Fruit fly (Drosophila melanogaster) whole organism, embryonic: ENCODE measurements around the gene CG5611.

Experiments used
- Bgb ChIP-seq: fragments of 200-800 bp; sonication (Bioruptor generic); IDR thresholded peaks from 2 replicates; pipeline ENCODE4 v1.3.6; 2022; ENCODE audit warnings: missing biosample characterization, missing genetic modification characterization; ENCODE audit not compliant: partially characterized antibody
- CG12769 ChIP-seq: fragments of 200-800 bp; sonication (Bioruptor generic); optimal IDR thresholded peaks from 2 replicates; lab custom pipeline; 2019; ENCODE audit warnings: missing biosample characterization, mild to moderate bottlenecking, missing genetic modification characterization, moderate library complexity
- CG1603 ChIP-seq: fragments of 200-800 bp; sonication (Bioruptor generic); optimal IDR thresholded peaks from 2 replicates; lab custom pipeline; 2019; ENCODE audit warnings: missing biosample characterization, mild to moderate bottlenecking, missing genetic modification characterization, moderate library complexity
- CG1647 ChIP-seq: fragments of 200-800 bp; sonication (Bioruptor generic); optimal IDR thresholded peaks from 3 replicates; lab custom pipeline; 2016; ENCODE audit warnings: missing biosample characterization, missing genetic modification characterization
- CG16813 ChIP-seq: fragments of 200-800 bp; sonication (Bioruptor generic); IDR thresholded peaks from 3 replicates; pipeline ENCODE4 v1.3.6; 2022; ENCODE audit warnings: missing biosample characterization, missing genetic modification characterization; ENCODE audit not compliant: partially characterized antibody
- CG1832 ChIP-seq: fragments of 200-800 bp; sonication (Bioruptor generic); optimal IDR thresholded peaks from 2 replicates; lab custom pipeline; 2017; ENCODE audit warnings: missing biosample characterization, mild to moderate bottlenecking, missing genetic modification characterization, inconsistent platforms
- CG2116 ChIP-seq: fragments of 200-800 bp; sonication (Bioruptor generic); optimal IDR thresholded peaks from 3 replicates; lab custom pipeline; 2018; ENCODE audit warnings: missing biosample characterization, mild to moderate bottlenecking, missing genetic modification characterization
- CG2120 ChIP-seq: fragments of 200-800 bp; sonication (Bioruptor generic); optimal IDR thresholded peaks from 3 replicates; lab custom pipeline; 2016; ENCODE audit warnings: missing biosample characterization, missing genetic modification characterization
- CG3407 ChIP-seq: fragments of 200-800 bp; sonication (Bioruptor generic); optimal IDR thresholded peaks from 2 replicates; lab custom pipeline; 2018; ENCODE audit warnings: missing biosample characterization, mild to moderate bottlenecking, missing genetic modification characterization
- CG34224 ChIP-seq: fragments of 200-800 bp; sonication (Bioruptor generic); IDR thresholded peaks from 3 replicates; pipeline ENCODE4 v1.3.6; 2022; ENCODE audit warnings: missing biosample characterization, missing genetic modification characterization; ENCODE audit not compliant: partially characterized antibody
- CG42726 ChIP-seq: fragments of 200-800 bp; sonication (Bioruptor generic); IDR thresholded peaks from 2 replicates; pipeline ENCODE4 v1.3.6; 2022; ENCODE audit warnings: missing biosample characterization, missing genetic modification characterization; ENCODE audit not compliant: partially characterized antibody
- CG4617 ChIP-seq: fragments of 200-800 bp; sonication (Bioruptor generic); optimal IDR thresholded peaks from 3 replicates; lab custom pipeline; 2016; ENCODE audit warnings: missing biosample characterization, missing genetic modification characterization, borderline replicate concordance
- CG7745 ChIP-seq: fragments of 200-800 bp; sonication (Bioruptor generic); optimal IDR thresholded peaks from 2 replicates; lab custom pipeline; 2018; ENCODE audit warnings: missing biosample characterization, mild to moderate bottlenecking, missing genetic modification characterization, moderate library complexity
- CG8290 ChIP-seq, 3 experiments: fragments of 200-800 bp; sonication (Bioruptor generic); optimal IDR thresholded peaks; 2 replicates each; lab custom pipeline; 2016 to 2019; ENCODE audit warnings: missing biosample characterization in 3 of 3, missing genetic modification characterization in 3 of 3, mild to moderate bottlenecking in 2 of 3, moderate library complexity in 1 of 3
- CG9876 ChIP-seq: fragments of 200-800 bp; sonication (Bioruptor generic); optimal IDR thresholded peaks from 2 replicates; lab custom pipeline; 2016; ENCODE audit warnings: missing biosample characterization, missing genetic modification characterization
- Deaf1 ChIP-seq: fragments of 200-800 bp; optimal IDR thresholded peaks from 3 replicates; lab custom pipeline; 2019; ENCODE audit warnings: missing biosample characterization, mild to moderate bottlenecking, missing genetic modification characterization, moderate library complexity
- Ets65A ChIP-seq: fragments of 200-800 bp; sonication (Bioruptor generic); peaks from one replicate; lab custom pipeline; 2016; ENCODE audit warnings: missing biosample characterization, missing genetic modification characterization
- HLH4C ChIP-seq: fragments of 200-800 bp; sonication (Bioruptor generic); IDR thresholded peaks from 3 replicates; pipeline ENCODE4 v1.3.6; 2022; ENCODE audit warnings: missing biosample characterization, missing genetic modification characterization; ENCODE audit not compliant: partially characterized antibody
- HLHmδ ChIP-seq: fragments of 200-800 bp; sonication (Bioruptor generic); optimal IDR thresholded peaks from 2 replicates; lab custom pipeline; 2018; ENCODE audit warnings: missing biosample characterization, mild to moderate bottlenecking, missing genetic modification characterization, moderate library complexity
- MESR4 ChIP-seq: fragments of 200-800 bp; sonication (Bioruptor generic); optimal IDR thresholded peaks from 2 replicates; lab custom pipeline; 2018; ENCODE audit warnings: missing biosample characterization, mild to moderate bottlenecking, missing genetic modification characterization, moderate library complexity
- NC2β ChIP-seq: fragments of 200-800 bp; sonication (Bioruptor generic); optimal IDR thresholded peaks from 2 replicates; lab custom pipeline; 2016; ENCODE audit warnings: missing biosample characterization, missing genetic modification characterization
- Opbp ChIP-seq: fragments of 200-800 bp; sonication (Bioruptor generic); IDR thresholded peaks from 3 replicates; pipeline ENCODE4 v1.3.6; 2022; ENCODE audit warnings: missing biosample characterization, missing genetic modification characterization; ENCODE audit not compliant: partially characterized antibody
- Optix ChIP-seq: fragments of 200-800 bp; sonication (Bioruptor generic); IDR thresholded peaks from 3 replicates; pipeline ENCODE4 v1.3.6; 2022; ENCODE audit warnings: missing biosample characterization, missing genetic modification characterization
- Sin3A ChIP-seq: fragments of >200 bp; optimal IDR thresholded peaks from 2 replicates; lab custom pipeline; 2018
- Spps ChIP-seq: fragments of 200-800 bp; sonication (Bioruptor generic); optimal IDR thresholded peaks from 2 replicates; lab custom pipeline; 2018; ENCODE audit warnings: missing biosample characterization, mild to moderate bottlenecking, missing genetic modification characterization
- Trl ChIP-seq, 3 experiments: fragments of >200 bp in 2 of 3; fragments of 200-800 bp in 1 of 3; sonication (Bioruptor generic) in 1 of 3; optimal IDR thresholded peaks; 2 replicates in 1 of 3; 3 replicates in 2 of 3; lab custom pipeline; 2016 to 2017; ENCODE audit warnings: missing biosample characterization in 1 of 3, missing genetic modification characterization in 1 of 3
- amos ChIP-seq: fragments of 200-800 bp; sonication (Bioruptor generic); IDR thresholded peaks from 2 replicates; pipeline ENCODE4 v1.3.6; 2022; ENCODE audit warnings: missing biosample characterization, missing genetic modification characterization; ENCODE audit not compliant: partially characterized antibody
- ase ChIP-seq: fragments of 200-800 bp; sonication (Bioruptor generic); IDR thresholded peaks from 3 replicates; pipeline ENCODE4 v1.3.6; 2022; ENCODE audit warnings: missing biosample characterization, missing genetic modification characterization
- crol ChIP-seq: fragments of 200-800 bp; sonication (Bioruptor generic); IDR thresholded peaks from 2 replicates; pipeline ENCODE4 v1.3.6; 2022; ENCODE audit warnings: missing biosample characterization, missing genetic modification characterization
- crp ChIP-seq, 2 experiments: fragments of 200-800 bp; sonication (Bioruptor generic); optimal IDR thresholded peaks; 2 replicates in 1 of 2; 3 replicates in 1 of 2; lab custom pipeline; 2017; ENCODE audit warnings: missing biosample characterization in 2 of 2, missing genetic modification characterization in 2 of 2, mild to moderate bottlenecking in 1 of 2, moderate library complexity in 1 of 2
- dm ChIP-seq: fragments of 200-800 bp; sonication (Bioruptor generic); optimal IDR thresholded peaks from 3 replicates; lab custom pipeline; 2016; ENCODE audit warnings: missing biosample characterization, missing genetic modification characterization
- emc ChIP-seq: fragments of 200-800 bp; sonication (Bioruptor generic); optimal IDR thresholded peaks from 2 replicates; lab custom pipeline; 2016; ENCODE audit warnings: missing biosample characterization, missing genetic modification characterization
- ems ChIP-seq: fragments of 200-800 bp; sonication (Bioruptor generic); optimal IDR thresholded peaks from 3 replicates; lab custom pipeline; 2016; ENCODE audit warnings: missing biosample characterization, missing genetic modification characterization
- eve ChIP-seq, 2 experiments: fragments of >200 bp; optimal IDR thresholded peaks; 2 replicates each; lab custom pipeline; 2017; ENCODE audit warnings: missing biosample characterization in 2 of 2, missing genetic modification characterization in 2 of 2
- exex ChIP-seq: fragments of 200-800 bp; sonication (Bioruptor generic); optimal IDR thresholded peaks from 4 replicates; lab custom pipeline; 2018; ENCODE audit warnings: missing biosample characterization, mild to moderate bottlenecking, missing genetic modification characterization, moderate library complexity
- gcm2 ChIP-seq: fragments of 200-800 bp; sonication (Bioruptor generic); optimal IDR thresholded peaks from 2 replicates; lab custom pipeline; 2016; ENCODE audit warnings: missing biosample characterization, missing genetic modification characterization
- gt ChIP-seq: fragments of 200-800 bp; sonication (Bioruptor generic); IDR thresholded peaks from 2 replicates; pipeline ENCODE4 v1.3.6; 2022; ENCODE audit warnings: missing biosample characterization, missing genetic modification characterization
- hkb ChIP-seq, 2 experiments: fragments of 200-800 bp in 1 of 2; fragments of >200 bp in 1 of 2; sonication (Bioruptor generic) in 1 of 2; IDR thresholded peaks in 1 of 2; optimal IDR thresholded peaks in 1 of 2; 2 replicates each; pipeline versions ENCODE4 v1.3.6 to Lab custom; 2017 to 2022; ENCODE audit warnings: missing biosample characterization in 1 of 2, missing genetic modification characterization in 1 of 2
- maf-S ChIP-seq: fragments of 200-800 bp; sonication (Bioruptor generic); optimal IDR thresholded peaks from 2 replicates; lab custom pipeline; 2016; ENCODE audit warnings: missing biosample characterization, missing genetic modification characterization
- nerfin-1 ChIP-seq: fragments of 200-800 bp; sonication (Bioruptor generic); optimal IDR thresholded peaks from 3 replicates; lab custom pipeline; 2019; ENCODE audit warnings: missing biosample characterization, mild to moderate bottlenecking, missing genetic modification characterization, moderate library complexity
- otp ChIP-seq: fragments of 200-800 bp; sonication (Bioruptor generic); IDR thresholded peaks from 3 replicates; pipeline ENCODE4, ENCODE4 v1.3.6; 2022; ENCODE audit warnings: missing biosample characterization, missing genetic modification characterization
- sd ChIP-seq: fragments of 200-800 bp; sonication (Bioruptor generic); optimal IDR thresholded peaks from 3 replicates; lab custom pipeline; 2018; ENCODE audit warnings: missing biosample characterization, mild to moderate bottlenecking, missing genetic modification characterization, moderate library complexity
- sr ChIP-seq: fragments of 200-800 bp; sonication (Bioruptor generic); IDR thresholded peaks from 3 replicates; pipeline ENCODE4 v1.3.6; 2022; ENCODE audit warnings: missing biosample characterization, missing genetic modification characterization
- stc ChIP-seq: fragments of 200-800 bp; sonication (Bioruptor generic); IDR thresholded peaks from 2 replicates; pipeline ENCODE4 v1.3.6; 2022; ENCODE audit warnings: missing biosample characterization, missing genetic modification characterization
- tap ChIP-seq: fragments of 200-800 bp; optimal IDR thresholded peaks from 3 replicates; lab custom pipeline; 2019; ENCODE audit warnings: missing biosample characterization, mild to moderate bottlenecking, missing genetic modification characterization, moderate library complexity
- vfl ChIP-seq: fragments of 200-800 bp; sonication (Bioruptor generic); optimal IDR thresholded peaks from 2 replicates; lab custom pipeline; 2016; ENCODE audit warnings: missing biosample characterization, missing genetic modification characterization
- zf30C ChIP-seq: fragments of 200-800 bp; sonication (Bioruptor generic); optimal IDR thresholded peaks from 3 replicates; lab custom pipeline; 2018; ENCODE audit warnings: missing biosample characterization, mild to moderate bottlenecking, missing genetic modification characterization
- zfh1 ChIP-seq: fragments of 200-800 bp; sonication (Bioruptor generic); IDR thresholded peaks from 3 replicates; pipeline ENCODE4 v1.3.6; 2022; ENCODE audit warnings: missing biosample characterization, missing genetic modification characterization

Gene CG5611

DNA sequence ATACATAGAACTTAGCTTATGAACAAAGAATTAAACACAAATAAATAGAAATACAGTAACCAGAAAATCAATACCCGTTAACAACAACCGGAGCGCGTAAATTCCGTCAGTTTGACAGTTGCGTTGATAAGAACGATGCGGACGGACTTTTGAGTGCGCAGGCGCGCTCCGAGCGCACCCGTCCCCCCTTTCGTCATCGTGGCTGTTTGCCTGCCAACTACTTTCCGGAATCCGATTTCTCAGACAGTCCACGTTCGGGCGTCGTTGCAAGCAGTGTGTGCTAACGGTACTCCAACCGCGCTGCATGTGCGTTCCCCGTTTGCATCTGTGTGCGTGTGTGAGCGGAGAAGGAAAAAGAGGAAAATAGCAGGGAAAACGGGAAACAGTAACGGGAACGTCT is 27.9 kb downstream of the CG5611 start (continued):
- no peak for TF ChIP-seq ems (GFP tag; lab: Kevin White, UChicago)
- no peak for TF ChIP-seq exex (tag; lab: Kevin White, UChicago)
- peak; percentile 7 for TF ChIP-seq CG1603 (tag; lab: Kevin White, UChicago)
- peak; percentile 40; the same call in 1 of the 2 replicates for TF ChIP-seq amos (GFP tag; lab: Robert Waterston, UW)
- TF ChIP-seq HLH4C (GFP tag; lab: Robert Waterston, UW), result peak; percentile 35; the same call in 1 of the 3 replicates
- TF ChIP-seq HLHmδ (GFP tag; lab: Kevin White, UChicago), result peak; percentile 25
- TF ChIP-seq CG9876, result no peak
- TF ChIP-seq crol (GFP tag; lab: Robert Waterston, UW), result peak; percentile 91
- peak; percentile 17 for TF ChIP-seq MESR4 (GFP tag; lab: Kevin White, UChicago)
- TF ChIP-seq CG12769 (tag; lab: Kevin White, UChicago), result peak; percentile 66
- no peak for TF ChIP-seq CG1647 (GFP tag; lab: Kevin White, UChicago)
- TF ChIP-seq otp (GFP tag; lab: Robert Waterston, UW), result 0 out of 3 replicates have a peak, but pooled peaks have one; percentile 15
- no peak for TF ChIP-seq eve (GFP tag; optimal IDR thresholded peaks at IDR 0.05; lab: Kevin White, UChicago)
- TF ChIP-seq zfh1 (GFP tag; lab: Robert Waterston, UW), result 0 out of 3 replicates have a peak, but pooled peaks have one; percentile 12
- TF ChIP-seq Bgb (GFP tag; lab: Robert Waterston, UW), result 0 out of 2 replicates have a peak, but pooled peaks have one; percentile 26
- TF ChIP-seq Spps, result no peak
- no peak for TF ChIP-seq ase (GFP tag; lab: Robert Waterston, UW)
- no peak for TF ChIP-seq CG4617 (GFP tag; lab: Kevin White, UChicago)
- no peak for TF ChIP-seq CG2120
- no peak for TF ChIP-seq hkb (optimal IDR thresholded peaks at IDR 0.05; lab: Kevin White, UChicago)
- 0 out of 2 replicates have a peak, but pooled peaks have one; percentile 9 for TF ChIP-seq hkb (GFP tag; IDR thresholded peaks at IDR 0.05; lab: Robert Waterston, UW)
- no peak for TF ChIP-seq gcm2 (GFP tag; lab: Kevin White, UChicago)
- no peak for TF ChIP-seq zf30C
- TF ChIP-seq Optix (GFP tag; lab: Robert Waterston, UW), result no peak
- TF ChIP-seq Ets65A, result no peak
- no peak for TF ChIP-seq gt (GFP tag; lab: Robert Waterston, UW)
- TF ChIP-seq CG1832 (GFP tag; lab: Kevin White, UChicago), result no peak
- TF ChIP-seq dm, result peak; percentile 7
- peak; percentile 61 for TF ChIP-seq sd (tag; lab: Kevin White, UChicago)
- TF ChIP-seq CG8290 (GFP tag; optimal IDR thresholded peaks at IDR 0.05; lab: Kevin White, UChicago), result no peak
- TF ChIP-seq CG8290 (tag; optimal IDR thresholded peaks at IDR 0.05; lab: Kevin White, UChicago), result peak in 1 of 2 experiments; percentile 46
- no peak for TF ChIP-seq maf-S
- TF ChIP-seq CG3407 (GFP tag; lab: Kevin White, UChicago), result no peak
- no peak for TF ChIP-seq tap (tag; lab: Kevin White, UChicago)
- TF ChIP-seq CG2116 (GFP tag; lab: Kevin White, UChicago), result no peak
- no peak for TF ChIP-seq emc
- TF ChIP-seq crp (GFP tag; optimal IDR thresholded peaks at IDR 0.05; lab: Kevin White, UChicago), result no peak
- peak; percentile 98 for TF ChIP-seq nerfin-1 (tag; lab: Kevin White, UChicago)
- 0 out of 3 replicates have a peak, but pooled peaks have one; percentile 17 for TF ChIP-seq sr (GFP tag; lab: Robert Waterston, UW)
- TF ChIP-seq Sin3A (lab: Kevin White, UChicago), result no peak
- peak; percentile 92 for TF ChIP-seq Deaf1 (tag; lab: Kevin White, UChicago)
- 0 out of 2 replicates have a peak, but pooled peaks have one; percentile 7 for TF ChIP-seq stc (GFP tag; lab: Robert Waterston, UW)
- peak in 1 of 2 experiments; percentile 0 for TF ChIP-seq Trl (optimal IDR thresholded peaks at IDR 0.05; lab: Kevin White, UChicago)
- no peak for TF ChIP-seq Trl (GFP tag; optimal IDR thresholded peaks at IDR 0.05; lab: Kevin White, UChicago)
- TF ChIP-seq CG16813 (GFP tag; lab: Robert Waterston, UW), result no peak
- no peak for TF ChIP-seq NC2β (GFP tag; lab: Kevin White, UChicago)
- TF ChIP-seq CG7745 (tag; lab: Kevin White, UChicago), result no peak
- TF ChIP-seq CG34224 (GFP tag; lab: Robert Waterston, UW), result 0 out of 3 replicates have a peak, but pooled peaks have one; percentile 7
- peak; percentile 52; the same call in 1 of the 2 replicates for TF ChIP-seq CG42726 (GFP tag; lab: Robert Waterston, UW)
- TF ChIP-seq Opbp (GFP tag; lab: Robert Waterston, UW), result no peak
- no peak for TF ChIP-seq vfl (GFP tag; lab: Kevin White, UChicago)
